Worm (Caenorhabditis elegans) whole organism, L4 larva: ENCODE measurements around the gene C03B1.17.

Experiments used
- D1046.2 ChIP-seq: fragments of 200-800 bp; sonication (Bioruptor generic); IDR thresholded peaks from 2 replicates; pipeline ENCODE4 v1.3.6; 2022; ENCODE audit warnings: missing genetic modification characterization, missing compliant biosample characterization
- F44E2.7 ChIP-seq: fragments of 200-800 bp; sonication (Bioruptor generic); IDR thresholded peaks from 2 replicates; pipeline ENCODE4 v2.1.2; 2022; ENCODE audit warnings: missing genetic modification characterization, missing compliant biosample characterization
- T20F7.1 ChIP-seq: fragments of 200-800 bp; sonication (Bioruptor generic); optimal IDR thresholded peaks from 2 replicates; lab custom pipeline; 2018; ENCODE audit warnings: mild to moderate bottlenecking, missing genetic modification characterization, missing compliant biosample characterization
- T26A8.4 ChIP-seq: fragments of 200-800 bp; sonication (Bioruptor generic); IDR thresholded peaks from 2 replicates; pipeline ENCODE4 v1.3.6; 2022; ENCODE audit warnings: missing genetic modification characterization, missing compliant biosample characterization
- Y5F2A.4 ChIP-seq: fragments of 200-800 bp; sonication (Bioruptor generic); optimal IDR thresholded peaks from 2 replicates; lab custom pipeline; 2018; ENCODE audit warnings: mild to moderate bottlenecking, missing genetic modification characterization, missing compliant biosample characterization
- aha-1 ChIP-seq: fragments of 150-350 bp; peaks from one replicate; lab custom pipeline; 2014; ENCODE audit warnings: missing biosample characterization, missing genetic modification characterization
- arid-1 ChIP-seq: fragments of 200-800 bp; sonication (Bioruptor generic); conservative IDR thresholded peaks from 2 replicates; pipeline ENCODE4 v1.3.6; 2022; ENCODE audit warnings: missing genetic modification reagents, missing genetic modification characterization, missing compliant biosample characterization
- ceh-32 ChIP-seq: sonication (generic microtip); optimal IDR thresholded peaks from 2 replicates; lab custom pipeline; 2016; ENCODE audit warnings: mild to moderate bottlenecking, missing genetic modification characterization, missing compliant biosample characterization; ENCODE audit not compliant: poor library complexity
- ctbp-1 ChIP-seq: fragments of 200-800 bp; sonication (Bioruptor generic); IDR thresholded peaks from 2 replicates; pipeline ENCODE4 v1.3.6; 2022; ENCODE audit warnings: missing genetic modification reagents, missing genetic modification characterization, missing compliant biosample characterization
- dpl-1 ChIP-seq: fragments of 150-350 bp; optimal IDR thresholded peaks from 2 replicates; lab custom pipeline; 2014; ENCODE audit warnings: missing biosample characterization, missing genetic modification reagents, missing genetic modification characterization
- egl-27 ChIP-seq: sonication (generic microtip); optimal IDR thresholded peaks from 3 replicates; lab custom pipeline; 2017; ENCODE audit warnings: missing biosample characterization, missing genetic modification reagents, missing genetic modification characterization
- fkh-10 ChIP-seq: fragments of 150-350 bp; optimal IDR thresholded peaks from 2 replicates; lab custom pipeline; 2014; ENCODE audit warnings: missing biosample characterization, missing genetic modification reagents, missing genetic modification characterization
- fos-1 ChIP-seq: fragments of 150-350 bp; optimal IDR thresholded peaks from 2 replicates; lab custom pipeline; 2014; ENCODE audit warnings: missing biosample characterization, missing genetic modification characterization
- hlh-30 ChIP-seq: sonication (generic microtip); optimal IDR thresholded peaks from 2 replicates; lab custom pipeline; 2017; ENCODE audit warnings: antibody characterized with exemption, mild to moderate bottlenecking, missing genetic modification characterization, missing compliant biosample characterization; ENCODE audit not compliant: insufficient read depth
- lin-13 ChIP-seq: fragments of 150-350 bp; optimal IDR thresholded peaks from 2 replicates; lab custom pipeline; 2014; ENCODE audit warnings: missing biosample characterization, missing genetic modification reagents, missing genetic modification characterization
- lin-29 ChIP-seq: fragments of 200-800 bp; sonication (Bioruptor generic); IDR thresholded peaks from 2 replicates; pipeline ENCODE4 v1.3.6; 2022; ENCODE audit warnings: missing genetic modification reagents, missing genetic modification characterization, missing compliant biosample characterization
- mdt-29 ChIP-seq: fragments of 200-800 bp; sonication (Bioruptor generic); IDR thresholded peaks from 2 replicates; pipeline ENCODE4 v1.3.6; 2022; ENCODE audit warnings: missing genetic modification reagents, missing genetic modification characterization, missing compliant biosample characterization
- mep-1 ChIP-seq: fragments of 150-350 bp; sonication (generic microtip); optimal IDR thresholded peaks from 3 replicates; lab custom pipeline; 2014; ENCODE audit warnings: missing biosample characterization, missing genetic modification characterization
- mes-2 ChIP-seq: sonication (generic microtip); optimal IDR thresholded peaks from 2 replicates; lab custom pipeline; 2016; ENCODE audit warnings: missing genotype, mild to moderate bottlenecking, missing genetic modification characterization, missing compliant biosample characterization; ENCODE audit not compliant: poor library complexity, severe bottlenecking
- mxl-2 ChIP-seq: fragments of 200-800 bp; sonication (Bioruptor generic); conservative IDR thresholded peaks from 2 replicates; pipeline ENCODE4 v1.3.6; 2022; ENCODE audit warnings: missing genetic modification reagents, missing genetic modification characterization, missing compliant biosample characterization
- nhr-10 ChIP-seq: fragments of 150-350 bp; optimal IDR thresholded peaks from 2 replicates; lab custom pipeline; 2014; ENCODE audit warnings: missing biosample characterization, missing genetic modification characterization
- nhr-102 ChIP-seq: sonication (generic microtip); optimal IDR thresholded peaks from 2 replicates; lab custom pipeline; 2016; ENCODE audit warnings: mild to moderate bottlenecking, missing genetic modification characterization, moderate library complexity, missing compliant biosample characterization
- nhr-111 ChIP-seq: fragments of 200-800 bp; sonication (Bioruptor generic); optimal IDR thresholded peaks from 2 replicates; lab custom pipeline; 2018; ENCODE audit warnings: mild to moderate bottlenecking, missing genetic modification characterization, missing compliant biosample characterization
- nhr-237 ChIP-seq: sonication (generic microtip); optimal IDR thresholded peaks from 2 replicates; lab custom pipeline; 2017; ENCODE audit warnings: missing biosample characterization, missing genetic modification characterization
- nhr-25 ChIP-seq: sonication (generic microtip); optimal IDR thresholded peaks from 2 replicates; lab custom pipeline; 2017; ENCODE audit warnings: missing genetic modification characterization, mild to moderate bottlenecking, missing compliant biosample characterization, antibody characterized with exemption, moderate library complexity, borderline replicate concordance; ENCODE audit not compliant: insufficient read depth
- nhr-42 ChIP-seq: fragments of 200-800 bp; sonication (Bioruptor generic); IDR thresholded peaks from 2 replicates; pipeline ENCODE4 v1.3.6; 2022; ENCODE audit warnings: missing genetic modification characterization, missing compliant biosample characterization
- set-16 ChIP-seq: fragments of 200-800 bp; sonication (Bioruptor generic); IDR thresholded peaks from 2 replicates; pipeline ENCODE4 v1.3.6; 2022; ENCODE audit warnings: missing genetic modification reagents, missing genetic modification characterization, missing compliant biosample characterization
- snpc-4 ChIP-seq: fragments of 150-350 bp; optimal IDR thresholded peaks from 2 replicates; lab custom pipeline; 2014; ENCODE audit warnings: missing biosample characterization, missing genetic modification characterization
- spr-3 ChIP-seq: fragments of 200-800 bp; sonication (Bioruptor generic); optimal IDR thresholded peaks from 2 replicates; lab custom pipeline; 2018; ENCODE audit warnings: mild to moderate bottlenecking, missing genetic modification characterization, missing compliant biosample characterization
- unc-39 ChIP-seq: sonication (generic microtip); optimal IDR thresholded peaks from 2 replicates; lab custom pipeline; 2017; ENCODE audit warnings: missing biosample characterization, missing genetic modification characterization
- unc-62 ChIP-seq, 3 experiments: fragments of 150-350 bp in 1 of 3; sonication (generic microtip); optimal IDR thresholded peaks in 2 of 3; peaks in 1 of 3; 1 replicate in 1 of 3; 2 replicates in 2 of 3; lab custom pipeline; 2014 to 2017; ENCODE audit warnings: missing biosample characterization in 3 of 3, missing genetic modification characterization in 3 of 3, missing genetic modification reagents in 3 of 3, missing genotype in 1 of 3
- zag-1 ChIP-seq: fragments of 150-350 bp; optimal IDR thresholded peaks from 2 replicates; lab custom pipeline; 2014; ENCODE audit warnings: missing biosample characterization, missing genetic modification characterization
- zip-2 ChIP-seq: fragments of 150-350 bp; optimal IDR thresholded peaks from 2 replicates; lab custom pipeline; 2014; ENCODE audit warnings: missing biosample characterization, missing genetic modification characterization
- ztf-11 ChIP-seq: fragments of 150-350 bp; optimal IDR thresholded peaks from 2 replicates; lab custom pipeline; 2014; ENCODE audit warnings: missing biosample characterization, missing genetic modification characterization

The C03B1.17 gene

ce11 chrX:6373348-6373747 lies at the start of gene C03B1.17:
Gene C03B1.17, plus strand, starts transcription at chrX:6373648.
- TF ChIP-seq nhr-111 (GFP tag; lab: Kevin White, UChicago) (no peak), Y5F2A.4 (GFP tag; lab: Kevin White, UChicago) (no peak), spr-3 (no peak), zag-1 (tag; lab: Kevin White, UChicago) (no peak), unc-39 (tag; lab: Kevin White, UChicago) (no peak), unc-62 (GFP tag; optimal IDR thresholded peaks at IDR 0.05 in 1 of 2; lab: Kevin White, UChicago) (no peak), unc-62 (tag; optimal IDR thresholded peaks at IDR 0.05; lab: Kevin White, UChicago) (no peak), nhr-42 (no peak), F44E2.7 (GFP tag; lab: Robert Waterston, UW) (no peak), D1046.2 (GFP tag; lab: Robert Waterston, UW) (no peak), zip-2 (tag; lab: Kevin White, UChicago) (no peak), egl-27 (no peak), fkh-10 (GFP tag; lab: Kevin White, UChicago) (no peak), ceh-32 (tag; lab: Kevin White, UChicago) (no peak), mxl-2 (no peak), ctbp-1 (GFP tag; lab: Robert Waterston, UW) (no peak), nhr-10 (tag; lab: Kevin White, UChicago) (no peak), fos-1 (tag; lab: Kevin White, UChicago) (no peak), T26A8.4 (GFP tag; lab: Robert Waterston, UW) (no peak)

- TF ChIP-seq hlh-30 (peak; percentile 3), set-16 (GFP tag; lab: Robert Waterston, UW) (peak; percentile 74), nhr-25 (peak; percentile 33)
- TF ChIP-seq, all 104 proteins: peak for 3; not testable (repeated sequence) for 101
Measured at ce11 chrX:6324124-6324893, 49.1 kb upstream of the C03B1.17 start.

ce11 chrX:6326088-6326487 lies 47.4 kb upstream of the C03B1.17 start, which contains the start of gene col-168:
Gene col-168, plus strand, starts transcription at chrX:6326388.
- TF ChIP-seq nhr-42 (no peak), lin-13 (GFP tag; lab: Kevin White, UChicago) (no peak), unc-39 (tag; lab: Kevin White, UChicago) (no peak), lin-29 (GFP tag; lab: Robert Waterston, UW) (no peak), nhr-111 (GFP tag; lab: Kevin White, UChicago) (no peak), mdt-29 (GFP tag; lab: Robert Waterston, UW) (no peak), snpc-4 (tag; lab: Kevin White, UChicago) (no peak), mep-1 (tag; lab: Kevin White, UChicago) (no peak), mes-2 (tag; lab: Kevin White, UChicago) (no peak), T20F7.1 (GFP tag; lab: Kevin White, UChicago) (no peak), nhr-102 (tag; lab: Kevin White, UChicago) (no peak), nhr-237 (no peak), ztf-11 (tag; lab: Kevin White, UChicago) (no peak), arid-1 (GFP tag; lab: Robert Waterston, UW) (no peak)

- TF ChIP-seq aha-1 (tag; lab: Kevin White, UChicago), result peak; percentile 84
- TF ChIP-seq dpl-1 (GFP tag; lab: Kevin White, UChicago), result no peak
Measured at ce11 chrX:6328860-6329259, 44.6 kb upstream of the C03B1.17 start, which contains the start of gene col-169. Gene col-169, plus strand, starts transcription at chrX:6329160.
